Fruit fly (Drosophila melanogaster) whole organism, prepupa: ENCODE measurements around the gene rsh.
A peak's percentile ranks its signal among the peaks of the same experiment; 100 is the strongest.

ENCODE experiments used
- CG3032 ChIP-seq: fragments of 200-800 bp; optimal IDR thresholded peaks from 2 replicates; lab custom pipeline; 2019; ENCODE audit warnings: missing biosample characterization, mild to moderate bottlenecking, missing genetic modification characterization, moderate library complexity
- CG6808 ChIP-seq: fragments of 200-800 bp; sonication (Bioruptor generic); optimal IDR thresholded peaks from 3 replicates; lab custom pipeline; 2017; ENCODE audit warnings: missing biosample characterization, missing genetic modification characterization, mild to moderate bottlenecking, moderate library complexity, missing genetic modification reagents
- Eip93F ChIP-seq: fragments of 200-800 bp; sonication (Bioruptor generic); optimal IDR thresholded peaks from 2 replicates; lab custom pipeline; 2016; ENCODE audit warnings: missing biosample characterization, mild to moderate bottlenecking, missing genetic modification characterization
- Met ChIP-seq: fragments of 200-800 bp; sonication (Bioruptor generic); optimal IDR thresholded peaks from 3 replicates; lab custom pipeline; 2016; ENCODE audit warnings: missing biosample characterization, missing genetic modification characterization
- Sox14 ChIP-seq: fragments of 200-800 bp; sonication (Bioruptor generic); optimal IDR thresholded peaks from 3 replicates; lab custom pipeline; 2016; ENCODE audit warnings: missing biosample characterization, missing genetic modification characterization
- Sox15 ChIP-seq: fragments of 200-800 bp; sonication (Bioruptor generic); optimal IDR thresholded peaks from 3 replicates; lab custom pipeline; 2016; ENCODE audit warnings: missing biosample characterization, missing genetic modification characterization
- dsx ChIP-seq: fragments of 200-800 bp; optimal IDR thresholded peaks from 3 replicates; lab custom pipeline; 2019; ENCODE audit warnings: missing biosample characterization, mild to moderate bottlenecking, missing genetic modification characterization, moderate library complexity; ENCODE audit not compliant: poor library complexity, severe bottlenecking
- fd59A ChIP-seq: fragments of 200-800 bp; sonication (Bioruptor generic); optimal IDR thresholded peaks from 2 replicates; lab custom pipeline; 2017; ENCODE audit warnings: missing biosample characterization, mild to moderate bottlenecking, missing genetic modification characterization, missing genetic modification reagents
- fkh ChIP-seq: fragments of 200-800 bp; sonication (Bioruptor generic); optimal IDR thresholded peaks from 3 replicates; lab custom pipeline; 2017; ENCODE audit warnings: missing biosample characterization, mild to moderate bottlenecking, missing genetic modification characterization, moderate library complexity
- topi ChIP-seq: fragments of 200-800 bp; sonication (Bioruptor generic); optimal IDR thresholded peaks from 3 replicates; lab custom pipeline; 2016; ENCODE audit warnings: missing biosample characterization, missing genetic modification characterization

dm6 chrX:13108144-13108824 is 119.9 kb downstream of the rsh start, which contains the start of gene Fer3HCH:
- TF ChIP-seq Sox15 (GFP tag; lab: Kevin White, UChicago) (no peak), dsx (GFP tag; lab: Kevin White, UChicago) (no peak), fkh (GFP tag; lab: Kevin White, UChicago) (peak; percentile 70), CG6808 (GFP tag; lab: Kevin White, UChicago) (peak; percentile 48), Met (GFP tag; lab: Kevin White, UChicago) (no peak), CG3032 (tag; lab: Kevin White, UChicago) (peak; percentile 12), fd59A (GFP tag; lab: Kevin White, UChicago) (no peak), topi (no peak), Eip93F (GFP tag; lab: Kevin White, UChicago) (no peak), Sox14 (GFP tag; lab: Kevin White, UChicago) (no peak)
